Fruit fly (Drosophila melanogaster): Measurements from ENCODE around the gene Shab.

DNA sequence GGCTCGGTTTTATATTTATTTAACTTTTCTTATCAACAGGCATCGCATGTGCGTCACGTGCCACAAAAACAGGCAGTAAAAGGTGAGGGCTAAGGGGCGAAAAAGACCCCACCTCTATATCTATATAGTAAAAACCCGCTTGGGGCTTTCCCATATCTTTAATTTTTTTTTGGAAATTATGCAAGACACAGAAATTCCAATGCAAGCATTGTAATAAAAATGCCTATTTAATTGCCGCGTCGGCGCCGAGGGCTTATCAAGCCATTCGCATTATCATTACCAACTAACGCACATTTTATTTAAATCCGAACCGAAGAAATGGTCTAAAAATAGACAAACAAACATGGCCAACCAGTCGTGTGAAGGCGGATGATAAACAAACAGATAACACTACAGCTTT lies 7.4 kb upstream of the Shab start:
- TF ChIP-seq ems (GFP tag; optimal IDR thresholded peaks at IDR 0.05) (no peak), bowl (GFP tag; IDR thresholded peaks at IDR 0.05) (no peak), CG2875 (GFP tag; optimal IDR thresholded peaks at IDR 0.05) (no peak)

Measured in whole organism, embryonic.